Worm (Caenorhabditis elegans) whole organism, mixed stage, embryonic: ENCODE data around the gene jun-1.

ENCODE experiments used
- M03D4.4 ChIP-seq: sonication (generic microtip); optimal IDR thresholded peaks from 2 replicates; lab custom pipeline; 2017; ENCODE audit warnings: mild to moderate bottlenecking, missing genetic modification characterization, missing compliant biosample characterization
- hlh-1 ChIP-seq: fragments of 150-350 bp; optimal IDR thresholded peaks from 2 replicates; lab custom pipeline; 2014; ENCODE audit warnings: missing biosample characterization, missing genetic modification reagents, missing genetic modification characterization
- lin-13 ChIP-seq: fragments of 150-350 bp; optimal IDR thresholded peaks from 2 replicates; lab custom pipeline; 2014; ENCODE audit warnings: missing biosample characterization, missing genetic modification characterization
- lsy-2 ChIP-seq: fragments of 150-350 bp; optimal IDR thresholded peaks from 2 replicates; lab custom pipeline; 2014; ENCODE audit warnings: missing biosample characterization, missing genetic modification characterization
- nhr-2 ChIP-seq: fragments of 150-350 bp; optimal IDR thresholded peaks from 2 replicates; lab custom pipeline; 2014; ENCODE audit warnings: missing biosample characterization, missing genetic modification characterization
- pha-4 ChIP-seq: fragments of 150-350 bp; optimal IDR thresholded peaks from 2 replicates; lab custom pipeline; 2018; ENCODE audit warnings: missing biosample characterization, missing genetic modification reagents, missing genetic modification characterization
- snpc-4 ChIP-seq: fragments of 150-350 bp; optimal IDR thresholded peaks from 2 replicates; lab custom pipeline; 2014; ENCODE audit warnings: missing biosample characterization, missing genetic modification characterization

- no peak for TF ChIP-seq hlh-1 (tag; lab: Kevin White, UChicago)
- no peak for TF ChIP-seq pha-4 (tag; lab: Kevin White, UChicago)
- no peak for TF ChIP-seq snpc-4 (tag; lab: Kevin White, UChicago)
- no peak for TF ChIP-seq nhr-2 (tag; lab: Kevin White, UChicago)
- no peak for TF ChIP-seq lsy-2
- TF ChIP-seq M03D4.4 (tag; lab: Kevin White, UChicago): no peak
- no peak for TF ChIP-seq lin-13
These were observed 48.5 kb upstream of the jun-1 start for ce11 chrII:9064437-9064836.
